Fruit fly (Drosophila melanogaster) Kc167 (cell line): ENCODE measurements around the gene CG15145.

Experiments used
- insv ChIP-seq: fragments of >200 bp; optimal IDR thresholded peaks from 3 replicates; lab custom pipeline; 2018; ENCODE audit warnings: missing external identifiers
- psq ChIP-seq: fragments of >200 bp; optimal IDR thresholded peaks from 2 replicates; lab custom pipeline; 2017; ENCODE audit warnings: missing external identifiers

DNA sequence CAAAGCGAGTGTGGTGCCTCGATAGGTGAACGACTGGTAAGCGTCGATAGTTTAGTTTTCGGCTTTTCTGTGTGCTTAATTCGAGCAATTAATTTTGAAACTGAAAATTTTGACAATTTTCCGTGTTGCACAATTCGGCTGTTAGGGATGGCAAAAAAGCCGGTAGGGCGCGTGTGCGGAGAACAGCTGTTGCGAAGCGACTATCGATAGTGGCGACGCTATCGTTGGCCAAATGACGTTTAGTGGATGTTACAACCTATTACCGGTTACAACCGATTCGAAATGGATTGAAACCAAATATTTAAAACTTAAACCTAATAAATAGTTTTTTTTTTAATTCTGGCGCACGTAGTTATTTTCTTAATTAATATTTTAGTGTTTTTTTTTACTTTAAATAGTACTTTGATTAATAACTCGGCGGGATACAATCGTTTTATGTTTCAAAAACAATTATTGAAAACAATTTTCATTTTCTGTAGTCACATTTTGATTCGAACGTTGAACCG is 31.0 kb downstream of the CG15145 start, which contains the start of the genes mEFTs and Dhc36C:
- TF ChIP-seq insv (lab: Kevin White, UChicago) = no peak
- no peak for TF ChIP-seq psq (lab: Kevin White, UChicago)
